Fruit fly (Drosophila melanogaster): ENCODE measurements around the gene CG11737.

DNA sequence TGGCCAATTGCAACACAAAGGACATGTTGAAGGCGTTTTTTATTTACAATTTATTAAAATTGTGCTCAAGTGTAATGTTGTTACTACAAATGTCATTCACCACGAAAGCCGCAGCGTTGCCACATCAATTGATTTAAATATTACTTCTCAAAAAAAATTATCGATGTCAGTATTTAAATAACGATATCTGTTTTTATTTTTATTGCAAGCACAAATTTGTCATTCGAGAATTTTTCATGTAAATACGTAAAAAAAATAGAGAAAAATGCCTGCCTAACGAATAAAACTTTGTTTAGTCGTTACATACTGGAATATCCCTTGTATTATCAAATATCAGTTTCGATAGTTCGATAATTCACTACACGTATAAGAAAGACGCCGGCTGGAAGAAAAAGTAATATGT lies 44.8 kb downstream of the CG11737 start, which contains the start of the genes mRpS18A and CG31460:
- TF ChIP-seq CG4496 (GFP tag; IDR thresholded peaks at IDR 0.05): no peak
- no peak for TF ChIP-seq CG8159 (tag; optimal IDR thresholded peaks at IDR 0.05)
- TF ChIP-seq CG32121 (GFP tag; IDR thresholded peaks at IDR 0.05): no peak
- no peak for TF ChIP-seq Pif1A (GFP tag; optimal IDR thresholded peaks at IDR 0.05)
- no peak for TF ChIP-seq Ets98B (GFP tag; IDR thresholded peaks at IDR 0.05)
- no peak for TF ChIP-seq CG9948 (tag; optimal IDR thresholded peaks at IDR 0.05)
- no peak for TF ChIP-seq CG15710 (tag; optimal IDR thresholded peaks at IDR 0.05)
- TF ChIP-seq Pif1B (GFP tag; optimal IDR thresholded peaks at IDR 0.05): no peak
- TF ChIP-seq CG10348 (GFP tag; IDR thresholded peaks at IDR 0.05): no peak
